Fruit fly (Drosophila melanogaster): ENCODE data around the gene CG12725.

The CG12725 gene

dm6 chrX:13391174-13392040 is 11.3 kb downstream of the CG12725 start (continued):
- peak; percentile 61 for TF ChIP-seq Dek (tag; optimal IDR thresholded peaks at IDR 0.05)
- no peak for TF ChIP-seq CG10959 (GFP tag; IDR thresholded peaks at IDR 0.05)
- no peak for TF ChIP-seq CG3407 (GFP tag; optimal IDR thresholded peaks at IDR 0.05)
- TF ChIP-seq dmrt11E (tag; optimal IDR thresholded peaks at IDR 0.05), result no peak
- no peak for TF ChIP-seq pan (optimal IDR thresholded peaks at IDR 0.05)
- TF ChIP-seq pan (GFP tag; optimal IDR thresholded peaks at IDR 0.05 in 1 of 2, IDR thresholded peaks at IDR 0.05 in 1 of 2), result peak in 1 of 2 experiments; percentile 38
- peak; percentile 13; the same call in 1 of the 2 replicates for TF ChIP-seq MBD-R2 (GFP tag; IDR thresholded peaks at IDR 0.05)
- TF ChIP-seq Neu2 (GFP tag; optimal IDR thresholded peaks at IDR 0.05; ENCODE audit: borderline replicate concordance), result no peak
- TF ChIP-seq cg (GFP tag; optimal IDR thresholded peaks at IDR 0.05), result peak; percentile 5
- TF ChIP-seq CG2116 (GFP tag; optimal IDR thresholded peaks at IDR 0.05), result peak; percentile 6
- TF ChIP-seq CG8089 (GFP tag; optimal IDR thresholded peaks at IDR 0.05), result no peak
- TF ChIP-seq CG1792 (GFP tag; optimal IDR thresholded peaks at IDR 0.05), result peak; percentile 1
- peak; percentile 32 for TF ChIP-seq tio (GFP tag; optimal IDR thresholded peaks at IDR 0.05)
- TF ChIP-seq fd3F (GFP tag; optimal IDR thresholded peaks at IDR 0.05), result no peak
- no peak for TF ChIP-seq Fer2 (tag; optimal IDR thresholded peaks at IDR 0.05)
- peak; percentile 93 for TF ChIP-seq D19B (GFP tag; optimal IDR thresholded peaks at IDR 0.05)

- TF ChIP-seq CG18599 (GFP tag; optimal IDR thresholded peaks at IDR 0.05), result peak; percentile 87
- TF ChIP-seq gem (tag; optimal IDR thresholded peaks at IDR 0.05), result peak; percentile 83
- TF ChIP-seq CG11723 (GFP tag; optimal IDR thresholded peaks at IDR 0.05), result no peak
- TF ChIP-seq CG10209 (GFP tag; optimal IDR thresholded peaks at IDR 0.05), result peak; percentile 61
- TF ChIP-seq grau (tag; optimal IDR thresholded peaks at IDR 0.05), result peak; percentile 82
- TF ChIP-seq Hmr (GFP tag; optimal IDR thresholded peaks at IDR 0.05), result peak; percentile 85
- TF ChIP-seq CG3281 (GFP tag; optimal IDR thresholded peaks at IDR 0.05), result peak; percentile 82
- no peak for TF ChIP-seq pnt (GFP tag; optimal IDR thresholded peaks at IDR 0.05)
- no peak for TF ChIP-seq CG3726 (GFP tag; IDR thresholded peaks at IDR 0.05)
- peak; percentile 77 for TF ChIP-seq CoRest (tag; optimal IDR thresholded peaks at IDR 0.05)
- TF ChIP-seq CG12769 (tag; optimal IDR thresholded peaks at IDR 0.05), result no peak
- TF ChIP-seq wek (GFP tag; optimal IDR thresholded peaks at IDR 0.05), result no peak
- TF ChIP-seq dysf (GFP tag; IDR thresholded peaks at IDR 0.05), result peak; percentile 78; the same call in 2 of the 3 replicates
- TF ChIP-seq CG12659 (GFP tag; optimal IDR thresholded peaks at IDR 0.05), result peak; percentile 75
- peak; percentile 48 for TF ChIP-seq exex (tag; optimal IDR thresholded peaks at IDR 0.05)
- TF ChIP-seq CG7357 (GFP tag; IDR thresholded peaks at IDR 0.05), result 0 out of 3 replicates have a peak, but pooled peaks have one; percentile 23
- peak; percentile 18 for TF ChIP-seq org-1 (GFP tag; optimal IDR thresholded peaks at IDR 0.05)
- TF ChIP-seq ab (GFP tag; optimal IDR thresholded peaks at IDR 0.05), result no peak
- TF ChIP-seq CG9215 (GFP tag; IDR thresholded peaks at IDR 0.05), result peak; percentile 50
- TF ChIP-seq CG14710 (tag; optimal IDR thresholded peaks at IDR 0.05), result no peak
- TF ChIP-seq CG17612 (GFP tag; IDR thresholded peaks at IDR 0.05), result 0 out of 2 replicates have a peak, but pooled peaks have one; percentile 18
- TF ChIP-seq Blimp-1 (GFP tag; optimal IDR thresholded peaks at IDR 0.05), result peak; percentile 39
- TF ChIP-seq Adf1 (GFP tag; IDR thresholded peaks at IDR 0.05), result peak; percentile 44
- TF ChIP-seq CG15011 (GFP tag; optimal IDR thresholded peaks at IDR 0.05), result peak; percentile 48
- no peak for TF ChIP-seq peb (GFP tag; IDR thresholded peaks at IDR 0.05)
- TF ChIP-seq ap (GFP tag; IDR thresholded peaks at IDR 0.05), result 0 out of 2 replicates have a peak, but pooled peaks have one; percentile 11
- peak; percentile 36 for TF ChIP-seq zf30C (GFP tag; optimal IDR thresholded peaks at IDR 0.05)
- peak; percentile 36 for TF ChIP-seq CG9437 (GFP tag; optimal IDR thresholded peaks at IDR 0.05)
- peak; percentile 16 for TF ChIP-seq lilli (GFP tag; optimal IDR thresholded peaks at IDR 0.05)
- TF ChIP-seq CG9932 (GFP tag; IDR thresholded peaks at IDR 0.05), result peak; percentile 82
These were observed 12.0 kb downstream of the CG12725 start for dm6 chrX:13390465-13391173.
